Worm (Caenorhabditis elegans): ENCODE measurements around the gene K01D12.1.

DNA sequence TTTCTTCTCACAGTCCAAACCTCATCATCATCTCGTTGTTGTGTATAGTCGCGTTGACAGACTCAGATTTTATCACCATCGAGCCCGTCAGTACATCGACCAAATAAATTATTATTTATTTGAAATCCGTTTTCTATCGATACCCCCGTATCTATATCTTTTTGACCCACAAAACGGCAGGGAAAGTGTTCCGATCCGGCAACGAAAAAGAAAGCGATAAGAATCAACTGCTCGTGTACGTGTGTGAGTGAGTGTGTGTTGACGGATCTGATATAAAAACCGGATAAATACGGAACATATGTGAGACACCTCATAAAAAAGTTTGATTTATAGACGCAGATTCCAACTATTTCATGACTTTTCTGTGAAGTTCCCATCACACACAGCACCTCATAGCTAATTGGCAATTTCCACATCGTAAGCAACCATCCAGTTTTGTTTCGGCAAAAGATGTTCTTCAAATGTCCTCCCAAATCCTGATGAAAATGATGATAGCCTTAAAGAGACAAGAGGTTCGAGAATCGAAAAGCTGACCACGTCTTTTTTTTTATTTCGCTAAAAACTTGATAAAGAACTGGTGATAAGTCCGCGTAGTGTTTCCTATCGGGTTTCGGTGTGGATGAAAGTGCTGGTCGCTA, 23.0 kb upstream of the K01D12.1 start:
- TF ChIP-seq him-1 (tag; optimal IDR thresholded peaks at IDR 0.05) (no peak), W03F9.2 (tag; optimal IDR thresholded peaks at IDR 0.05) (no peak), dao-5 (tag; optimal IDR thresholded peaks at IDR 0.05) (no peak)
